Fruit fly (Drosophila melanogaster) Kc167 (cell line): ENCODE data around the gene CG31673.

Experiments used
- Sin3A ChIP-seq: fragments of >200 bp; optimal IDR thresholded peaks from 2 replicates; lab custom pipeline; 2018; ENCODE audit warnings: missing external identifiers
- h ChIP-seq: fragments of >200 bp; optimal IDR thresholded peaks from 3 replicates; lab custom pipeline; 2018; ENCODE audit warnings: missing external identifiers
- insv ChIP-seq: fragments of >200 bp; optimal IDR thresholded peaks from 3 replicates; lab custom pipeline; 2018; ENCODE audit warnings: missing external identifiers
- psq ChIP-seq: fragments of >200 bp; optimal IDR thresholded peaks from 2 replicates; lab custom pipeline; 2017; ENCODE audit warnings: missing external identifiers
- ttk ChIP-seq: sonication (Bioruptor generic); optimal IDR thresholded peaks from 2 replicates; lab custom pipeline; 2017; ENCODE audit warnings: missing external identifiers

- no peak for TF ChIP-seq psq (lab: Kevin White, UChicago)
- TF ChIP-seq Sin3A (lab: Kevin White, UChicago): no peak
- no peak for TF ChIP-seq ttk (lab: Kevin White, UChicago)
- no peak for TF ChIP-seq h
- TF ChIP-seq insv (lab: Kevin White, UChicago): no peak
These were observed 50.2 kb downstream of the CG31673 start for dm6 chr2L:20879567-20880141.
